Worm (Caenorhabditis elegans) whole organism, late embryonic: ENCODE data around the gene F33A8.4.

ENCODE experiments used
- F13H6.1 ChIP-seq: sonication (generic microtip); optimal IDR thresholded peaks from 2 replicates; lab custom pipeline; 2016; ENCODE audit warnings: missing genetic modification characterization, missing compliant biosample characterization
- Y22D7AL.16 ChIP-seq: sonication (generic microtip); optimal IDR thresholded peaks from 2 replicates; lab custom pipeline; 2016; ENCODE audit warnings: missing genetic modification characterization, missing compliant biosample characterization
- ama-1 ChIP-seq: fragments of 150-350 bp; optimal IDR thresholded peaks from 2 replicates; lab custom pipeline; 2014
- ceh-9 ChIP-seq: sonication (generic microtip); optimal IDR thresholded peaks from 2 replicates; lab custom pipeline; 2016; ENCODE audit warnings: mild to moderate bottlenecking, missing genetic modification characterization, inconsistent platforms, missing compliant biosample characterization
- hlh-30 ChIP-seq: sonication (generic microtip); optimal IDR thresholded peaks from 2 replicates; lab custom pipeline; 2017; ENCODE audit warnings: antibody characterized with exemption, missing genetic modification characterization, missing compliant biosample characterization; ENCODE audit not compliant: insufficient read depth
- nfya-1 ChIP-seq: sonication (generic microtip); optimal IDR thresholded peaks from 2 replicates; lab custom pipeline; 2017; ENCODE audit warnings: missing genetic modification characterization, mild to moderate bottlenecking, missing compliant biosample characterization, antibody characterized with exemption, moderate library complexity
- npax-4 ChIP-seq: sonication (generic microtip); optimal IDR thresholded peaks from 2 replicates; lab custom pipeline; 2016; ENCODE audit warnings: missing genetic modification characterization, missing compliant biosample characterization

- TF ChIP-seq ceh-9 (tag; lab: Kevin White, UChicago) (no peak), npax-4 (no peak), F13H6.1 (tag; lab: Kevin White, UChicago) (no peak), hlh-30 (tag; lab: Kevin White, UChicago) (no peak), Y22D7AL.16 (tag; lab: Kevin White, UChicago) (no peak), nfya-1 (tag; lab: Kevin White, UChicago) (no peak), ama-1 (lab: Kevin White, UChicago) (no peak)
These were observed 15.4 kb upstream of the F33A8.4 start for ce11 chrII:11064191-11064695.
